Fruit fly (Drosophila melanogaster) whole organism, embryonic: Measurements from ENCODE around the gene RfC3.
A peak's percentile ranks its signal among the peaks of the same experiment; 100 is the strongest.

ENCODE experiments used
- CG1024 ChIP-seq: fragments of 200-800 bp; sonication (Bioruptor generic); IDR thresholded peaks from 2 replicates; pipeline ENCODE4 v1.3.6; 2022; ENCODE audit warnings: missing biosample characterization, missing genetic modification characterization
- CG10462 ChIP-seq: fragments of 200-800 bp; sonication (Bioruptor generic); optimal IDR thresholded peaks from 2 replicates; lab custom pipeline; 2016; ENCODE audit warnings: missing biosample characterization, missing genetic modification characterization
- CG11247 ChIP-seq: fragments of 200-800 bp; sonication (Bioruptor generic); IDR thresholded peaks from 2 replicates; pipeline ENCODE4 v1.3.6; 2022; ENCODE audit warnings: missing biosample characterization, missing genetic modification characterization
- CG11398 ChIP-seq: fragments of 200-800 bp; sonication (Bioruptor generic); optimal IDR thresholded peaks from 2 replicates; lab custom pipeline; 2016; ENCODE audit warnings: missing biosample characterization, missing genetic modification characterization
- CG12299 ChIP-seq: fragments of 200-800 bp; sonication (Bioruptor generic); optimal IDR thresholded peaks from 2 replicates; lab custom pipeline; 2018; ENCODE audit warnings: missing biosample characterization, mild to moderate bottlenecking, missing genetic modification characterization
- CG12391 ChIP-seq: fragments of 200-800 bp; sonication (Bioruptor generic); optimal IDR thresholded peaks from 3 replicates; lab custom pipeline; 2018; ENCODE audit warnings: missing biosample characterization, mild to moderate bottlenecking, missing genetic modification characterization, moderate library complexity
- CG12744 ChIP-seq: fragments of 200-800 bp; sonication (Bioruptor generic); optimal IDR thresholded peaks from 2 replicates; lab custom pipeline; 2016; ENCODE audit warnings: missing biosample characterization, missing genetic modification characterization
- CG12769 ChIP-seq: fragments of 200-800 bp; sonication (Bioruptor generic); optimal IDR thresholded peaks from 2 replicates; lab custom pipeline; 2019; ENCODE audit warnings: missing biosample characterization, mild to moderate bottlenecking, missing genetic modification characterization, moderate library complexity
- CG13287 ChIP-seq: fragments of 200-800 bp; sonication (Bioruptor generic); IDR thresholded peaks from 2 replicates; pipeline ENCODE4 v1.3.6; 2022; ENCODE audit warnings: missing biosample characterization, missing genetic modification characterization; ENCODE audit not compliant: partially characterized antibody
- CG13624 ChIP-seq: fragments of 200-800 bp; sonication (Bioruptor generic); optimal IDR thresholded peaks from 2 replicates; lab custom pipeline; 2016; ENCODE audit warnings: missing biosample characterization, missing genetic modification characterization
- CG14014 ChIP-seq: fragments of 200-800 bp; sonication (Bioruptor generic); IDR thresholded peaks from 2 replicates; pipeline ENCODE4 v1.3.6; 2022; ENCODE audit warnings: missing biosample characterization, missing genetic modification characterization
- CG14667 ChIP-seq: fragments of 200-800 bp; sonication (Bioruptor generic); IDR thresholded peaks from 2 replicates; pipeline ENCODE4 v1.3.6; 2022; ENCODE audit warnings: missing biosample characterization, missing genetic modification characterization
- CG16779 ChIP-seq: fragments of 200-800 bp; sonication (Bioruptor generic); IDR thresholded peaks from 2 replicates; pipeline ENCODE4 v1.3.6; 2022; ENCODE audit warnings: missing biosample characterization, missing genetic modification characterization
- CG17361 ChIP-seq: fragments of 200-800 bp; sonication (Bioruptor generic); IDR thresholded peaks from 3 replicates; pipeline ENCODE4 v1.3.6; 2022; ENCODE audit warnings: missing biosample characterization, missing genetic modification characterization
- CG18262 ChIP-seq: fragments of 200-800 bp; optimal IDR thresholded peaks from 3 replicates; lab custom pipeline; 2019; ENCODE audit warnings: missing biosample characterization, mild to moderate bottlenecking, missing genetic modification characterization, moderate library complexity
- CG2199 ChIP-seq: fragments of 200-800 bp; sonication (Bioruptor generic); IDR thresholded peaks from 3 replicates; pipeline ENCODE4 v1.3.6; 2022; ENCODE audit warnings: missing biosample characterization, missing genetic modification characterization
- CG4730 ChIP-seq: fragments of 200-800 bp; sonication (Bioruptor generic); IDR thresholded peaks from 2 replicates; pipeline ENCODE4 v1.3.6; 2022; ENCODE audit warnings: missing biosample characterization, missing genetic modification characterization
- CG6254 ChIP-seq: fragments of 200-800 bp; sonication (Bioruptor generic); optimal IDR thresholded peaks from 3 replicates; lab custom pipeline; 2017; ENCODE audit warnings: mild to moderate bottlenecking, missing biosample characterization, missing genetic modification reagents, missing genetic modification characterization
- CG7372 ChIP-seq: fragments of 200-800 bp; sonication (Bioruptor generic); IDR thresholded peaks from 2 replicates; pipeline ENCODE4 v1.3.6; 2022; ENCODE audit warnings: missing biosample characterization, missing genetic modification characterization
- CG8290 ChIP-seq, 3 experiments: fragments of 200-800 bp; sonication (Bioruptor generic); optimal IDR thresholded peaks; 2 replicates each; lab custom pipeline; 2016 to 2019; ENCODE audit warnings: missing biosample characterization in 3 of 3, missing genetic modification characterization in 3 of 3, mild to moderate bottlenecking in 2 of 3, moderate library complexity in 1 of 3
- D19B ChIP-seq: fragments of 200-800 bp; sonication (Bioruptor generic); optimal IDR thresholded peaks from 2 replicates; lab custom pipeline; 2017; ENCODE audit warnings: missing biosample characterization, mild to moderate bottlenecking, missing genetic modification characterization
- Deaf1 ChIP-seq: fragments of 200-800 bp; optimal IDR thresholded peaks from 3 replicates; lab custom pipeline; 2019; ENCODE audit warnings: missing biosample characterization, mild to moderate bottlenecking, missing genetic modification characterization, moderate library complexity
- Elba2 ChIP-seq: fragments of 200-800 bp; sonication (Bioruptor generic); optimal IDR thresholded peaks from 3 replicates; lab custom pipeline; 2016; ENCODE audit warnings: missing biosample characterization, missing genetic modification characterization
- HLH4C ChIP-seq: fragments of 200-800 bp; sonication (Bioruptor generic); IDR thresholded peaks from 3 replicates; pipeline ENCODE4 v1.3.6; 2022; ENCODE audit warnings: missing biosample characterization, missing genetic modification characterization; ENCODE audit not compliant: partially characterized antibody
- Med ChIP-seq: fragments of 200-800 bp; sonication (Bioruptor generic); peaks from one replicate; lab custom pipeline; 2016; ENCODE audit warnings: missing biosample characterization, missing genetic modification characterization, mild to moderate bottlenecking, inconsistent platforms, moderate library complexity
- Optix ChIP-seq: fragments of 200-800 bp; sonication (Bioruptor generic); IDR thresholded peaks from 3 replicates; pipeline ENCODE4 v1.3.6; 2022; ENCODE audit warnings: missing biosample characterization, missing genetic modification characterization
- Pdp1 ChIP-seq, 2 experiments: fragments of 200-800 bp; sonication (Bioruptor generic); optimal IDR thresholded peaks; 3 replicates each; lab custom pipeline; 2016; ENCODE audit warnings: missing biosample characterization in 2 of 2, missing genetic modification characterization in 2 of 2, mild to moderate bottlenecking in 1 of 2, moderate library complexity in 1 of 2
- abd-A ChIP-seq: fragments of 200-800 bp; sonication (Bioruptor generic); optimal IDR thresholded peaks from 3 replicates; lab custom pipeline; 2019; ENCODE audit warnings: missing biosample characterization, mild to moderate bottlenecking, missing genetic modification characterization, moderate library complexity
- chinmo ChIP-seq: fragments of 200-800 bp; sonication (Bioruptor generic); IDR thresholded peaks from 4 replicates; pipeline ENCODE4 v1.3.6; 2022; ENCODE audit warnings: missing biosample characterization, missing genetic modification characterization; ENCODE audit not compliant: partially characterized antibody
- crol ChIP-seq: fragments of 200-800 bp; sonication (Bioruptor generic); IDR thresholded peaks from 2 replicates; pipeline ENCODE4 v1.3.6; 2022; ENCODE audit warnings: missing biosample characterization, missing genetic modification characterization
- cwo ChIP-seq: fragments of 200-800 bp; sonication (Bioruptor generic); optimal IDR thresholded peaks from 3 replicates; lab custom pipeline; 2017; ENCODE audit warnings: missing biosample characterization, missing genetic modification characterization, mild to moderate bottlenecking, moderate library complexity, missing genetic modification reagents
- emc ChIP-seq: fragments of 200-800 bp; sonication (Bioruptor generic); optimal IDR thresholded peaks from 2 replicates; lab custom pipeline; 2016; ENCODE audit warnings: missing biosample characterization, missing genetic modification characterization
- ftz-f1 ChIP-seq: fragments of 200-800 bp; sonication (Bioruptor generic); optimal IDR thresholded peaks from 2 replicates; lab custom pipeline; 2016; ENCODE audit warnings: missing biosample characterization, missing genetic modification characterization
- gfzf ChIP-seq: fragments of 200-800 bp; sonication (Bioruptor generic); optimal IDR thresholded peaks from 2 replicates; lab custom pipeline; 2016; ENCODE audit warnings: missing biosample characterization, mild to moderate bottlenecking, missing genetic modification characterization, moderate library complexity
- knrl ChIP-seq: fragments of 200-800 bp; sonication (Bioruptor generic); IDR thresholded peaks from 3 replicates; pipeline ENCODE4 v1.3.6; 2022; ENCODE audit warnings: missing biosample characterization, missing genetic modification characterization; ENCODE audit not compliant: partially characterized antibody
- pb ChIP-seq: fragments of 200-800 bp; sonication (Bioruptor generic); optimal IDR thresholded peaks from 3 replicates; lab custom pipeline; 2016; ENCODE audit warnings: missing biosample characterization, missing genetic modification characterization
- pfk ChIP-seq: fragments of 200-800 bp; sonication (Bioruptor generic); optimal IDR thresholded peaks from 2 replicates; lab custom pipeline; 2018; ENCODE audit warnings: missing biosample characterization, mild to moderate bottlenecking, missing genetic modification characterization, moderate library complexity
- sens-2 ChIP-seq: fragments of 200-800 bp; sonication (Bioruptor generic); IDR thresholded peaks from 2 replicates; pipeline ENCODE4 v1.3.6; 2022; ENCODE audit warnings: missing biosample characterization, missing genetic modification characterization
- so ChIP-seq: fragments of 200-800 bp; sonication (Bioruptor generic); IDR thresholded peaks from 3 replicates; pipeline ENCODE4 v1.3.6; 2022; ENCODE audit warnings: missing biosample characterization, missing genetic modification characterization
- sr ChIP-seq: fragments of 200-800 bp; sonication (Bioruptor generic); IDR thresholded peaks from 3 replicates; pipeline ENCODE4 v1.3.6; 2022; ENCODE audit warnings: missing biosample characterization, missing genetic modification characterization
- tgo ChIP-seq: fragments of 200-800 bp; sonication (Bioruptor generic); IDR thresholded peaks from 3 replicates; pipeline ENCODE4 v1.3.6; 2022; ENCODE audit warnings: missing biosample characterization, missing genetic modification characterization
- usp ChIP-seq: fragments of >200 bp; optimal IDR thresholded peaks from 2 replicates; lab custom pipeline; 2017; ENCODE audit warnings: missing biosample characterization, missing genetic modification characterization
- zfh1 ChIP-seq: fragments of 200-800 bp; sonication (Bioruptor generic); IDR thresholded peaks from 3 replicates; pipeline ENCODE4 v1.3.6; 2022; ENCODE audit warnings: missing biosample characterization, missing genetic modification characterization

The RfC3 gene

dm6 chr2L:10468388-10468787 lies 49.4 kb downstream of the RfC3 start (continued):
- peak; percentile 38; the same call in 1 of the 2 replicates for TF ChIP-seq CG4730 (GFP tag; lab: Robert Waterston, UW)
- no peak for TF ChIP-seq CG11398 (GFP tag; lab: Kevin White, UChicago)
- no peak for TF ChIP-seq CG12744
- no peak for TF ChIP-seq CG13287 (GFP tag; lab: Robert Waterston, UW)
- no peak for TF ChIP-seq emc
- peak; percentile 36; the same call in 1 of the 3 replicates for TF ChIP-seq CG17361 (GFP tag; lab: Robert Waterston, UW)
- TF ChIP-seq CG7372 (GFP tag; lab: Robert Waterston, UW): peak; percentile 62; the same call in 1 of the 2 replicates
- TF ChIP-seq pfk (GFP tag; lab: Kevin White, UChicago): no peak
- TF ChIP-seq CG10462: no peak
- no peak for TF ChIP-seq Elba2 (GFP tag; lab: Kevin White, UChicago)
- peak; percentile 72; the same call in 2 of the 3 replicates for TF ChIP-seq tgo
- TF ChIP-seq CG12391 (tag; lab: Kevin White, UChicago): peak; percentile 63
- TF ChIP-seq CG12299 (tag; lab: Kevin White, UChicago): no peak
- TF ChIP-seq D19B: peak; percentile 12
- no peak for TF ChIP-seq HLH4C (GFP tag; lab: Robert Waterston, UW)
- peak; percentile 52 for TF ChIP-seq CG18262 (tag; lab: Kevin White, UChicago)
- no peak for TF ChIP-seq Deaf1 (tag; lab: Kevin White, UChicago)
- peak; percentile 10 for TF ChIP-seq CG13624 (GFP tag; lab: Kevin White, UChicago)
- no peak for TF ChIP-seq knrl (GFP tag; lab: Robert Waterston, UW)
- peak; percentile 29; the same call in 1 of the 2 replicates for TF ChIP-seq sens-2 (GFP tag; lab: Robert Waterston, UW)

dm6 chr2L:10468978-10469377 lies 50.0 kb downstream of the RfC3 start:
- TF ChIP-seq abd-A (tag; lab: Kevin White, UChicago) (peak; percentile 13), zfh1 (GFP tag; lab: Robert Waterston, UW) (0 out of 3 replicates have a peak, but pooled peaks have one; percentile 18), sr (GFP tag; lab: Robert Waterston, UW) (peak; percentile 98), chinmo (GFP tag; lab: Robert Waterston, UW) (0 out of 4 replicates have a peak, but pooled peaks have one; percentile 36), Optix (GFP tag; lab: Robert Waterston, UW) (no peak), ftz-f1 (peak; percentile 69), crol (GFP tag; lab: Robert Waterston, UW) (peak; percentile 65; the same call in 1 of the 2 replicates), Pdp1 (GFP tag; optimal IDR thresholded peaks at IDR 0.05; lab: Kevin White, UChicago) (peak in 1 of 2 experiments; percentile 87), gfzf (GFP tag; lab: Kevin White, UChicago) (no peak), CG6254 (GFP tag; lab: Kevin White, UChicago) (no peak), Med (peak; percentile 39), cwo (GFP tag; lab: Kevin White, UChicago) (peak; percentile 96), CG12769 (tag; lab: Kevin White, UChicago) (peak; percentile 76)

dm6 chr2L:10470211-10470610 lies 51.2 kb downstream of the RfC3 start:
- no peak for TF ChIP-seq CG14667 (GFP tag; lab: Robert Waterston, UW)
- TF ChIP-seq CG8290 (GFP tag; optimal IDR thresholded peaks at IDR 0.05; lab: Kevin White, UChicago): no peak
- TF ChIP-seq CG8290 (tag; optimal IDR thresholded peaks at IDR 0.05; lab: Kevin White, UChicago): peak in 1 of 2 experiments; percentile 3
- TF ChIP-seq CG1024: no peak
- TF ChIP-seq CG2199 (GFP tag; lab: Robert Waterston, UW): peak; percentile 98
- 0 out of 4 replicates have a peak, but pooled peaks have one; percentile 30 for TF ChIP-seq chinmo (GFP tag; lab: Robert Waterston, UW)
- TF ChIP-seq pb (GFP tag; lab: Kevin White, UChicago): no peak
- no peak for TF ChIP-seq CG11247
- TF ChIP-seq so: 0 out of 3 replicates have a peak, but pooled peaks have one; percentile 36
- TF ChIP-seq Med: peak; percentile 2
- TF ChIP-seq CG14014: peak; percentile 13; the same call in 1 of the 2 replicates
- 0 out of 3 replicates have a peak, but pooled peaks have one; percentile 37 for TF ChIP-seq sr (GFP tag; lab: Robert Waterston, UW)
- TF ChIP-seq usp (GFP tag; lab: Kevin White, UChicago): no peak
- no peak for TF ChIP-seq CG16779 (GFP tag; lab: Robert Waterston, UW)
- TF ChIP-seq, all 482 proteins: peak for 7
